ENCODE assay signal across 1 fruit fly cellular context in genomic region chr3R:15974235-15974634, dm6.
A peak's percentile ranks its signal among the peaks of the same experiment; 100 is the strongest.
TF ChIP-seq lines count a peak whose summit lies in the region.

No protein-coding gene starts in this region.

TF ChIP-seq in whole organism, embryonic, 481 proteins besides CTCF, POLR2A, EP300 and RAD21 (continued from another document and continues in another):
- peak; percentile 53 for TF ChIP-seq CG12104 (GFP tag; optimal IDR thresholded peaks at IDR 0.05; lab: Kevin White, UChicago)
- no peak for TF ChIP-seq Jarid2 (GFP tag; optimal IDR thresholded peaks at IDR 0.05; lab: Kevin White, UChicago)
- TF ChIP-seq CG6683 (GFP tag; optimal IDR thresholded peaks at IDR 0.05; lab: Kevin White, UChicago), result peak; percentile 50
- no peak for TF ChIP-seq grn (GFP tag; optimal IDR thresholded peaks at IDR 0.05; lab: Kevin White, UChicago)
- no peak for TF ChIP-seq D (optimal IDR thresholded peaks at IDR 0.05; lab: Kevin White, UChicago)
- TF ChIP-seq D (GFP tag; optimal IDR thresholded peaks at IDR 0.05; lab: Kevin White, UChicago), result peak; percentile 75
- TF ChIP-seq slbo (GFP tag; IDR thresholded peaks at IDR 0.05; lab: Robert Waterston, UW), result no peak
- TF ChIP-seq zfh1 (GFP tag; IDR thresholded peaks at IDR 0.05; lab: Robert Waterston, UW), result no peak
- no peak for TF ChIP-seq ci (GFP tag; IDR thresholded peaks at IDR 0.05; lab: Robert Waterston, UW)
- TF ChIP-seq CG10431 (GFP tag; optimal IDR thresholded peaks at IDR 0.05; lab: Kevin White, UChicago), result no peak
- TF ChIP-seq CG8944 (GFP tag; optimal IDR thresholded peaks at IDR 0.05; lab: Kevin White, UChicago), result peak; percentile 80
- TF ChIP-seq cas (GFP tag; IDR thresholded peaks at IDR 0.05; lab: Robert Waterston, UW), result no peak
- no peak for TF ChIP-seq CG17612 (GFP tag; IDR thresholded peaks at IDR 0.05; lab: Robert Waterston, UW)
- peak; percentile 58 for TF ChIP-seq CG4854 (GFP tag; optimal IDR thresholded peaks at IDR 0.05; lab: Kevin White, UChicago)
- peak; percentile 32 for TF ChIP-seq wek (GFP tag; optimal IDR thresholded peaks at IDR 0.05; lab: Kevin White, UChicago)
- TF ChIP-seq CG11723 (GFP tag; optimal IDR thresholded peaks at IDR 0.05; lab: Kevin White, UChicago), result peak; percentile 59
- peak; percentile 7 for TF ChIP-seq CG17186 (GFP tag; optimal IDR thresholded peaks at IDR 0.05; lab: Kevin White, UChicago)
- no peak for TF ChIP-seq CG2129 (GFP tag; IDR thresholded peaks at IDR 0.05; lab: Robert Waterston, UW; ENCODE audit: partially characterized antibody)
- no peak for TF ChIP-seq CG10366 (GFP tag; IDR thresholded peaks at IDR 0.05; lab: Robert Waterston, UW)
- peak; percentile 55 for TF ChIP-seq CG14710 (tag; optimal IDR thresholded peaks at IDR 0.05; lab: Kevin White, UChicago)
- peak; percentile 26 for TF ChIP-seq CG2202 (tag; optimal IDR thresholded peaks at IDR 0.05; lab: Kevin White, UChicago)
- TF ChIP-seq lilli (GFP tag; optimal IDR thresholded peaks at IDR 0.05; lab: Kevin White, UChicago), result peak; percentile 83
- peak in 1 of 2 experiments; percentile 21 for TF ChIP-seq crp (GFP tag; optimal IDR thresholded peaks at IDR 0.05; lab: Kevin White, UChicago)
- TF ChIP-seq Hmx (GFP tag; optimal IDR thresholded peaks at IDR 0.05; lab: Kevin White, UChicago), result no peak
- TF ChIP-seq Pdp1 (GFP tag; optimal IDR thresholded peaks at IDR 0.05; lab: Kevin White, UChicago), result peak; percentile 75 to 81
- TF ChIP-seq CG12391 (tag; optimal IDR thresholded peaks at IDR 0.05; lab: Kevin White, UChicago), result peak; percentile 86
- TF ChIP-seq CG2199 (GFP tag; IDR thresholded peaks at IDR 0.05; lab: Robert Waterston, UW), result no peak
- peak; percentile 61 for TF ChIP-seq Side (GFP tag; optimal IDR thresholded peaks at IDR 0.05; lab: Kevin White, UChicago)
- TF ChIP-seq tx (GFP tag; optimal IDR thresholded peaks at IDR 0.05; lab: Kevin White, UChicago), result peak; percentile 78
- peak; percentile 21 for TF ChIP-seq dm (GFP tag; optimal IDR thresholded peaks at IDR 0.05; lab: Kevin White, UChicago)
- no peak for TF ChIP-seq Awh (GFP tag; IDR thresholded peaks at IDR 0.05; lab: Robert Waterston, UW)
- TF ChIP-seq fru (optimal IDR thresholded peaks at IDR 0.05; lab: Kevin White, UChicago), result no peak
- TF ChIP-seq CkIIα-i1 (GFP tag; IDR thresholded peaks at IDR 0.05; lab: Robert Waterston, UW), result no peak
- TF ChIP-seq cato (GFP tag; optimal IDR thresholded peaks at IDR 0.05; lab: Kevin White, UChicago; ENCODE audit: borderline replicate concordance), result peak; percentile 72
- TF ChIP-seq schlank (tag; optimal IDR thresholded peaks at IDR 0.05; lab: Kevin White, UChicago), result peak; percentile 45
- peak; percentile 63 for TF ChIP-seq zfh2 (GFP tag; optimal IDR thresholded peaks at IDR 0.05; lab: Kevin White, UChicago)
- peak; percentile 89 for TF ChIP-seq nmo (GFP tag; optimal IDR thresholded peaks at IDR 0.05; lab: Kevin White, UChicago)
- peak; percentile 78 for TF ChIP-seq HLH54F (GFP tag; optimal IDR thresholded peaks at IDR 0.05; lab: Kevin White, UChicago)
- peak; percentile 38 for TF ChIP-seq CG17802 (tag; optimal IDR thresholded peaks at IDR 0.05; lab: Kevin White, UChicago)
- TF ChIP-seq CG7928 (GFP tag; optimal IDR thresholded peaks at IDR 0.05; lab: Kevin White, UChicago), result no peak
- TF ChIP-seq Dad (GFP tag; optimal IDR thresholded peaks at IDR 0.05; lab: Kevin White, UChicago), result peak; percentile 80
- TF ChIP-seq psq (GFP tag; optimal IDR thresholded peaks at IDR 0.05; lab: Kevin White, UChicago), result no peak
- peak; percentile 58 for TF ChIP-seq CG30431 (GFP tag; optimal IDR thresholded peaks at IDR 0.05; lab: Kevin White, UChicago)
- no peak for TF ChIP-seq CG3163 (GFP tag; optimal IDR thresholded peaks at IDR 0.05; lab: Kevin White, UChicago)
- TF ChIP-seq ap (GFP tag; IDR thresholded peaks at IDR 0.05; lab: Robert Waterston, UW), result no peak
- peak; percentile 83 for TF ChIP-seq CG9817 (tag; optimal IDR thresholded peaks at IDR 0.05; lab: Kevin White, UChicago)
- TF ChIP-seq inv (GFP tag; IDR thresholded peaks at IDR 0.05; lab: Robert Waterston, UW; ENCODE audit: partially characterized antibody), result no peak
- peak; percentile 73 for TF ChIP-seq CG10654 (GFP tag; optimal IDR thresholded peaks at IDR 0.05; lab: Kevin White, UChicago)
- no peak for TF ChIP-seq sr (GFP tag; IDR thresholded peaks at IDR 0.05; lab: Robert Waterston, UW)
- peak; percentile 24 for TF ChIP-seq CG4617 (GFP tag; optimal IDR thresholded peaks at IDR 0.05; lab: Kevin White, UChicago; ENCODE audit: borderline replicate concordance)
- peak; percentile 81 for TF ChIP-seq cwo (GFP tag; optimal IDR thresholded peaks at IDR 0.05; lab: Kevin White, UChicago)
- TF ChIP-seq yki (optimal IDR thresholded peaks at IDR 0.05; lab: Kevin White, UChicago), result no peak
- peak; percentile 8 for TF ChIP-seq CG2116 (GFP tag; optimal IDR thresholded peaks at IDR 0.05; lab: Kevin White, UChicago)
- no peak for TF ChIP-seq seq (GFP tag; IDR thresholded peaks at IDR 0.05; lab: Robert Waterston, UW)
- TF ChIP-seq zf30C (GFP tag; optimal IDR thresholded peaks at IDR 0.05; lab: Kevin White, UChicago), result peak; percentile 83
- peak; percentile 65 for TF ChIP-seq CG2875 (GFP tag; optimal IDR thresholded peaks at IDR 0.05; lab: Kevin White, UChicago)
- TF ChIP-seq grau (tag; optimal IDR thresholded peaks at IDR 0.05; lab: Kevin White, UChicago), result peak; percentile 88
- peak; percentile 51 for TF ChIP-seq CG13123 (GFP tag; optimal IDR thresholded peaks at IDR 0.05; lab: Kevin White, UChicago)
- TF ChIP-seq stc (GFP tag; IDR thresholded peaks at IDR 0.05; lab: Robert Waterston, UW), result no peak
- TF ChIP-seq gfzf (GFP tag; optimal IDR thresholded peaks at IDR 0.05; lab: Kevin White, UChicago), result no peak
- peak; percentile 82 for TF ChIP-seq Hr3 (GFP tag; optimal IDR thresholded peaks at IDR 0.05; lab: Kevin White, UChicago)
- peak; percentile 45 for TF ChIP-seq Bdp1 (GFP tag; optimal IDR thresholded peaks at IDR 0.05; lab: Kevin White, UChicago)
- peak; percentile 74 for TF ChIP-seq odd (GFP tag; optimal IDR thresholded peaks at IDR 0.05; lab: Kevin White, UChicago)
- TF ChIP-seq ken (GFP tag; IDR thresholded peaks at IDR 0.05; lab: Robert Waterston, UW), result no peak
- no peak for TF ChIP-seq H2.0 (GFP tag; IDR thresholded peaks at IDR 0.05; lab: Robert Waterston, UW)
- TF ChIP-seq CG18011 (GFP tag; optimal IDR thresholded peaks at IDR 0.05; lab: Kevin White, UChicago), result no peak
- peak; percentile 80 for TF ChIP-seq CG13296 (GFP tag; optimal IDR thresholded peaks at IDR 0.05; lab: Kevin White, UChicago)
- peak; percentile 89 for TF ChIP-seq tap (tag; optimal IDR thresholded peaks at IDR 0.05; lab: Kevin White, UChicago)
- no peak for TF ChIP-seq CG3847 (GFP tag; IDR thresholded peaks at IDR 0.05; lab: Robert Waterston, UW)
- TF ChIP-seq exex (tag; optimal IDR thresholded peaks at IDR 0.05; lab: Kevin White, UChicago), result peak; percentile 15
- TF ChIP-seq Doc2 (GFP tag; IDR thresholded peaks at IDR 0.05; lab: Robert Waterston, UW), result no peak
- TF ChIP-seq Spps (tag; optimal IDR thresholded peaks at IDR 0.05; lab: Kevin White, UChicago), result no peak
- no peak for TF ChIP-seq vnd (GFP tag; IDR thresholded peaks at IDR 0.05; lab: Robert Waterston, UW; ENCODE audit: partially characterized antibody)
- TF ChIP-seq CG12219 (GFP tag; optimal IDR thresholded peaks at IDR 0.05; lab: Kevin White, UChicago), result peak; percentile 81
- no peak for TF ChIP-seq CG31224 (GFP tag; IDR thresholded peaks at IDR 0.05; lab: Robert Waterston, UW)
- peak; percentile 83 for TF ChIP-seq fd96Cb (tag; optimal IDR thresholded peaks at IDR 0.05; lab: Kevin White, UChicago)
- no peak for TF ChIP-seq CG7987 (GFP tag; optimal IDR thresholded peaks at IDR 0.05; lab: Kevin White, UChicago)
- TF ChIP-seq CG6791 (GFP tag; IDR thresholded peaks at IDR 0.05; lab: Robert Waterston, UW; ENCODE audit: partially characterized antibody), result no peak
- no peak for TF ChIP-seq esg (GFP tag; conservative IDR thresholded peaks at IDR 0.05; lab: Robert Waterston, UW)
- TF ChIP-seq Oaz (GFP tag; IDR thresholded peaks at IDR 0.05; lab: Robert Waterston, UW), result no peak
- TF ChIP-seq CG10462 (GFP tag; optimal IDR thresholded peaks at IDR 0.05; lab: Kevin White, UChicago), result peak; percentile 66
- no peak for TF ChIP-seq Optix (GFP tag; IDR thresholded peaks at IDR 0.05; lab: Robert Waterston, UW)
- no peak for TF ChIP-seq prd (optimal IDR thresholded peaks at IDR 0.05; lab: Kevin White, UChicago)
- no peak for TF ChIP-seq prd (GFP tag; IDR thresholded peaks at IDR 0.05; lab: Robert Waterston, UW)
- no peak for TF ChIP-seq CG16779 (GFP tag; IDR thresholded peaks at IDR 0.05; lab: Robert Waterston, UW)
- no peak for TF ChIP-seq jigr1 (GFP tag; IDR thresholded peaks at IDR 0.05; lab: Robert Waterston, UW)
- TF ChIP-seq CG11504 (tag; optimal IDR thresholded peaks at IDR 0.05; lab: Kevin White, UChicago), result peak; percentile 88
- TF ChIP-seq CG14860 (GFP tag; IDR thresholded peaks at IDR 0.05; lab: Robert Waterston, UW; ENCODE audit: partially characterized antibody), result no peak
- TF ChIP-seq CG4328 (GFP tag; optimal IDR thresholded peaks at IDR 0.05; lab: Kevin White, UChicago), result peak; percentile 66
- peak; percentile 79 for TF ChIP-seq shn (GFP tag; optimal IDR thresholded peaks at IDR 0.05; lab: Kevin White, UChicago)
- TF ChIP-seq crol (GFP tag; IDR thresholded peaks at IDR 0.05; lab: Robert Waterston, UW), result no peak
- TF ChIP-seq Hr39 (optimal IDR thresholded peaks at IDR 0.05; lab: Kevin White, UChicago), result no peak
- peak; percentile 48 for TF ChIP-seq CG8359 (GFP tag; optimal IDR thresholded peaks at IDR 0.05; lab: Kevin White, UChicago; ENCODE audit: borderline replicate concordance)
- peak; percentile 69 for TF ChIP-seq Gug (GFP tag; IDR thresholded peaks at IDR 0.05; lab: Robert Waterston, UW)
- TF ChIP-seq D19A (tag; optimal IDR thresholded peaks at IDR 0.05; lab: Kevin White, UChicago), result peak; percentile 80
- TF ChIP-seq CG42726 (GFP tag; IDR thresholded peaks at IDR 0.05; lab: Robert Waterston, UW; ENCODE audit: partially characterized antibody), result no peak
- peak; percentile 50 for TF ChIP-seq disco-r (GFP tag; optimal IDR thresholded peaks at IDR 0.05; lab: Kevin White, UChicago)
- peak; percentile 90 for TF ChIP-seq unpg (GFP tag; optimal IDR thresholded peaks at IDR 0.05; lab: Kevin White, UChicago)
- peak; percentile 80 for TF ChIP-seq CG16863 (GFP tag; optimal IDR thresholded peaks at IDR 0.05; lab: Kevin White, UChicago)
- TF ChIP-seq CG4282 (GFP tag; optimal IDR thresholded peaks at IDR 0.05; lab: Kevin White, UChicago), result peak; percentile 3
- TF ChIP-seq corto (GFP tag; optimal IDR thresholded peaks at IDR 0.05; lab: Kevin White, UChicago), result peak; percentile 51
- TF ChIP-seq org-1 (GFP tag; optimal IDR thresholded peaks at IDR 0.05; lab: Kevin White, UChicago), result peak; percentile 80
- no peak for TF ChIP-seq CG6175 (GFP tag; IDR thresholded peaks at IDR 0.05; lab: Robert Waterston, UW)
- peak; percentile 84 for TF ChIP-seq Fer1 (GFP tag; optimal IDR thresholded peaks at IDR 0.05; lab: Kevin White, UChicago)
- TF ChIP-seq slp2 (GFP tag; optimal IDR thresholded peaks at IDR 0.05; lab: Kevin White, UChicago), result peak; percentile 71
- peak; percentile 74 for TF ChIP-seq Dek (tag; optimal IDR thresholded peaks at IDR 0.05; lab: Kevin White, UChicago)
- TF ChIP-seq Ravus (GFP tag; IDR thresholded peaks at IDR 0.05; lab: Robert Waterston, UW), result no peak
- TF ChIP-seq bab2 (GFP tag; optimal IDR thresholded peaks at IDR 0.05; lab: Kevin White, UChicago), result peak; percentile 79
- TF ChIP-seq CG9437 (GFP tag; optimal IDR thresholded peaks at IDR 0.05; lab: Kevin White, UChicago), result peak; percentile 76
- TF ChIP-seq nau (GFP tag; optimal IDR thresholded peaks at IDR 0.05; lab: Kevin White, UChicago), result peak; percentile 75
- TF ChIP-seq Ada2b (GFP tag; IDR thresholded peaks at IDR 0.05; lab: Robert Waterston, UW), result no peak
- TF ChIP-seq trh (GFP tag; optimal IDR thresholded peaks at IDR 0.05; lab: Kevin White, UChicago), result peak; percentile 25
- no peak for TF ChIP-seq H15 (GFP tag; IDR thresholded peaks at IDR 0.05; lab: Robert Waterston, UW)
- TF ChIP-seq peb (GFP tag; IDR thresholded peaks at IDR 0.05; lab: Robert Waterston, UW), result no peak
- TF ChIP-seq cg (GFP tag; optimal IDR thresholded peaks at IDR 0.05; lab: Kevin White, UChicago), result no peak
- no peak for TF ChIP-seq sisA (GFP tag; IDR thresholded peaks at IDR 0.05; lab: Robert Waterston, UW)
- no peak for TF ChIP-seq Poxn (GFP tag; IDR thresholded peaks at IDR 0.05; lab: Robert Waterston, UW)
- TF ChIP-seq lov (optimal IDR thresholded peaks at IDR 0.05; lab: Kevin White, UChicago), result no peak
- TF ChIP-seq lov (GFP tag; IDR thresholded peaks at IDR 0.05; lab: Robert Waterston, UW), result no peak
- TF ChIP-seq fu2 (GFP tag; optimal IDR thresholded peaks at IDR 0.05; lab: Kevin White, UChicago), result peak; percentile 64
- TF ChIP-seq CG12942 (GFP tag; optimal IDR thresholded peaks at IDR 0.05; lab: Kevin White, UChicago), result peak; percentile 69
- TF ChIP-seq BtbVII (GFP tag; optimal IDR thresholded peaks at IDR 0.05; lab: Kevin White, UChicago), result peak; percentile 75
- TF ChIP-seq ab (GFP tag; optimal IDR thresholded peaks at IDR 0.05; lab: Kevin White, UChicago), result peak; percentile 74
- no peak for TF ChIP-seq CG10959 (GFP tag; IDR thresholded peaks at IDR 0.05; lab: Robert Waterston, UW)
- peak; percentile 76 for TF ChIP-seq CG1529 (GFP tag; optimal IDR thresholded peaks at IDR 0.05; lab: Kevin White, UChicago)
- TF ChIP-seq zen2 (GFP tag; IDR thresholded peaks at IDR 0.05; lab: Robert Waterston, UW; ENCODE audit: partially characterized antibody), result no peak
- TF ChIP-seq CoRest (tag; optimal IDR thresholded peaks at IDR 0.05; lab: Kevin White, UChicago), result peak; percentile 89
- no peak for TF ChIP-seq Dp (GFP tag; optimal IDR thresholded peaks at IDR 0.05; lab: Kevin White, UChicago)
- TF ChIP-seq tin (GFP tag; optimal IDR thresholded peaks at IDR 0.05; lab: Kevin White, UChicago), result peak; percentile 78
- TF ChIP-seq CG4404 (GFP tag; IDR thresholded peaks at IDR 0.05; lab: Robert Waterston, UW), result no peak
- TF ChIP-seq CG13624 (GFP tag; optimal IDR thresholded peaks at IDR 0.05; lab: Kevin White, UChicago), result peak; percentile 86
- peak; percentile 86 for TF ChIP-seq ATbp (GFP tag; optimal IDR thresholded peaks at IDR 0.05; lab: Kevin White, UChicago)
- no peak for TF ChIP-seq eve (GFP tag; optimal IDR thresholded peaks at IDR 0.05; lab: Kevin White, UChicago)
- peak; percentile 91 for TF ChIP-seq CG15269 (tag; optimal IDR thresholded peaks at IDR 0.05; lab: Kevin White, UChicago)
- TF ChIP-seq ERR (GFP tag; optimal IDR thresholded peaks at IDR 0.05; lab: Kevin White, UChicago), result peak; percentile 46
- TF ChIP-seq HLHmδ (GFP tag; optimal IDR thresholded peaks at IDR 0.05; lab: Kevin White, UChicago), result no peak
